Fruit fly (Drosophila melanogaster) whole organism, pupa: ENCODE measurements around the gene Jon74E.
A peak's percentile ranks its signal among the peaks of the same experiment; 100 is the strongest.

Experiments
- CG10348 ChIP-seq: fragments of 200-800 bp; sonication (Bioruptor generic); IDR thresholded peaks from 2 replicates; pipeline ENCODE4 v1.3.6; 2022; ENCODE audit warnings: missing biosample characterization, missing genetic modification characterization
- CG12605 ChIP-seq: fragments of 200-800 bp; sonication (Bioruptor generic); IDR thresholded peaks from 2 replicates; pipeline ENCODE4 v1.3.6; 2022; ENCODE audit warnings: missing biosample characterization, missing genetic modification characterization
- CG13204 ChIP-seq: fragments of 200-800 bp; sonication (Bioruptor generic); optimal IDR thresholded peaks from 2 replicates; lab custom pipeline; 2018; ENCODE audit warnings: missing biosample characterization, mild to moderate bottlenecking, missing genetic modification characterization, moderate library complexity
- CG14655 ChIP-seq: fragments of 200-800 bp; sonication (Bioruptor generic); optimal IDR thresholded peaks from 3 replicates; lab custom pipeline; 2017; ENCODE audit warnings: mild to moderate bottlenecking, missing biosample characterization, missing genetic modification reagents, missing genetic modification characterization
- CG15710 ChIP-seq: fragments of 200-800 bp; sonication (Bioruptor generic); optimal IDR thresholded peaks from 2 replicates; lab custom pipeline; 2018; ENCODE audit warnings: missing biosample characterization, mild to moderate bottlenecking, missing genetic modification characterization, moderate library complexity
- CG17806 ChIP-seq: fragments of 200-800 bp; sonication (Bioruptor generic); optimal IDR thresholded peaks from 2 replicates; lab custom pipeline; 2018; ENCODE audit warnings: missing biosample characterization, mild to moderate bottlenecking, missing genetic modification characterization, moderate library complexity
- CG32121 ChIP-seq: fragments of 200-800 bp; sonication (Bioruptor generic); IDR thresholded peaks from 2 replicates; pipeline ENCODE4 v1.3.6; 2022; ENCODE audit warnings: missing biosample characterization, missing genetic modification characterization
- CG34367 ChIP-seq: fragments of 200-800 bp; sonication (Bioruptor generic); optimal IDR thresholded peaks from 2 replicates; lab custom pipeline; 2018; ENCODE audit warnings: missing biosample characterization, mild to moderate bottlenecking, missing genetic modification characterization
- CG4496 ChIP-seq: fragments of 200-800 bp; sonication (Bioruptor generic); IDR thresholded peaks from 3 replicates; pipeline ENCODE4 v1.3.6; 2022; ENCODE audit warnings: missing biosample characterization, missing genetic modification characterization
- CG8159 ChIP-seq: fragments of 200-800 bp; sonication (Bioruptor generic); optimal IDR thresholded peaks from 3 replicates; lab custom pipeline; 2018; ENCODE audit warnings: missing biosample characterization, mild to moderate bottlenecking, missing genetic modification characterization, moderate library complexity
- CG8301 ChIP-seq: fragments of 200-800 bp; sonication (Bioruptor generic); optimal IDR thresholded peaks from 2 replicates; lab custom pipeline; 2018; ENCODE audit warnings: missing biosample characterization, mild to moderate bottlenecking, missing genetic modification characterization
- CG9948 ChIP-seq: fragments of 200-800 bp; sonication (Bioruptor generic); optimal IDR thresholded peaks from 2 replicates; lab custom pipeline; 2018; ENCODE audit warnings: missing biosample characterization, mild to moderate bottlenecking, missing genetic modification characterization, moderate library complexity
- D1 ChIP-seq: fragments of 200-800 bp; sonication (Bioruptor generic); optimal IDR thresholded peaks from 2 replicates; lab custom pipeline; 2018; ENCODE audit warnings: missing biosample characterization, mild to moderate bottlenecking, missing genetic modification characterization, moderate library complexity
- EcR ChIP-seq: fragments of 200-800 bp; sonication (Bioruptor generic); optimal IDR thresholded peaks from 3 replicates; lab custom pipeline; 2019; ENCODE audit warnings: missing biosample characterization, missing genetic modification characterization, mild to moderate bottlenecking, moderate library complexity, missing genetic modification reagents
- Ets98B ChIP-seq: fragments of 200-800 bp; sonication (Bioruptor generic); IDR thresholded peaks from 2 replicates; pipeline ENCODE4 v1.3.6; 2022; ENCODE audit warnings: missing biosample characterization, missing genetic modification characterization
- Pif1A ChIP-seq: fragments of 200-800 bp; sonication (Bioruptor generic); optimal IDR thresholded peaks from 3 replicates; lab custom pipeline; 2016; ENCODE audit warnings: missing biosample characterization, missing genetic modification characterization
- Pif1B ChIP-seq: fragments of 200-800 bp; sonication (Bioruptor generic); optimal IDR thresholded peaks from 3 replicates; lab custom pipeline; 2016; ENCODE audit warnings: missing biosample characterization, missing genetic modification characterization
- Snoo ChIP-seq: fragments of 200-800 bp; sonication (Bioruptor generic); optimal IDR thresholded peaks from 3 replicates; lab custom pipeline; 2017; ENCODE audit warnings: missing biosample characterization, mild to moderate bottlenecking, missing genetic modification characterization, inconsistent platforms
- fd96Ca ChIP-seq: fragments of 200-800 bp; sonication (Bioruptor generic); IDR thresholded peaks from 3 replicates; pipeline ENCODE4 v1.3.6; 2022; ENCODE audit warnings: missing biosample characterization, missing genetic modification characterization
- gl ChIP-seq: fragments of 200-800 bp; sonication (Bioruptor generic); optimal IDR thresholded peaks from 2 replicates; lab custom pipeline; 2018; ENCODE audit warnings: missing biosample characterization, mild to moderate bottlenecking, missing genetic modification characterization
- rn ChIP-seq: fragments of 200-800 bp; sonication (Bioruptor generic); IDR thresholded peaks from 2 replicates; pipeline ENCODE4 v1.3.6; 2022; ENCODE audit warnings: missing biosample characterization, missing genetic modification characterization

Gene Jon74E

DNA sequence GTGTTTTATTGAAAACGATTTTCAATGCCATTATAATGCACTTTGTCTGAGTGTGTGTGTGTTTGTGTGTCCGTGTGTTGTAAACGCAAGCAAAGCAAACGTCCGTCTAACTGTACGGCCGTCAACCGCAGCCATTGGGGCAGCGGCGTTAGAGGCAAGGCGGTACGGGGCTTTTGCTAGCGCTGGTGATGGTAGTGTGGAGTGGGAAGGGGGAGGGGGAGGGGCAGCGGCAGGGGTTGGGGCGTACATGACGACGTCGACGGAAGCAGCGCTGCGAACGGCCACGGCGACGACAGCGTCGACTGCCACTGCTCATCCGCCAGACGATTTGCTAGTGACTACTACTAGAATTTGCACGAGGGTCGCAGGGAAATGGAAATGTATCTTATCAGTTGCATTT is 35.8 kb upstream of the Jon74E start:
- TF ChIP-seq CG8159 (tag; lab: Kevin White, UChicago): no peak
- TF ChIP-seq CG34367: no peak
- no peak for TF ChIP-seq CG10348 (GFP tag; lab: Robert Waterston, UW)
- TF ChIP-seq Ets98B: peak; percentile 39
- peak; percentile 49; the same call in 1 of the 2 replicates for TF ChIP-seq CG32121 (GFP tag; lab: Robert Waterston, UW)
- TF ChIP-seq CG12605 (GFP tag; lab: Robert Waterston, UW): no peak
- TF ChIP-seq CG17806 (tag; lab: Kevin White, UChicago): no peak
- TF ChIP-seq Pif1B: no peak
- peak; percentile 38; the same call in 2 of the 3 replicates for TF ChIP-seq fd96Ca (GFP tag; lab: Robert Waterston, UW)
- TF ChIP-seq Pif1A (GFP tag; lab: Kevin White, UChicago): no peak
- TF ChIP-seq CG15710 (tag; lab: Kevin White, UChicago): no peak
- peak; percentile 55; the same call in 1 of the 3 replicates for TF ChIP-seq CG4496 (GFP tag; lab: Robert Waterston, UW)
- TF ChIP-seq CG13204 (GFP tag; lab: Kevin White, UChicago): peak; percentile 20
- no peak for TF ChIP-seq CG8301 (tag; lab: Kevin White, UChicago)
- no peak for TF ChIP-seq CG9948 (tag; lab: Kevin White, UChicago)
- TF ChIP-seq Snoo: no peak
- no peak for TF ChIP-seq gl
- no peak for TF ChIP-seq CG14655 (GFP tag; lab: Kevin White, UChicago)
- no peak for TF ChIP-seq EcR (GFP tag; lab: Kevin White, UChicago)
- no peak for TF ChIP-seq D1 (tag; lab: Kevin White, UChicago)

DNA sequence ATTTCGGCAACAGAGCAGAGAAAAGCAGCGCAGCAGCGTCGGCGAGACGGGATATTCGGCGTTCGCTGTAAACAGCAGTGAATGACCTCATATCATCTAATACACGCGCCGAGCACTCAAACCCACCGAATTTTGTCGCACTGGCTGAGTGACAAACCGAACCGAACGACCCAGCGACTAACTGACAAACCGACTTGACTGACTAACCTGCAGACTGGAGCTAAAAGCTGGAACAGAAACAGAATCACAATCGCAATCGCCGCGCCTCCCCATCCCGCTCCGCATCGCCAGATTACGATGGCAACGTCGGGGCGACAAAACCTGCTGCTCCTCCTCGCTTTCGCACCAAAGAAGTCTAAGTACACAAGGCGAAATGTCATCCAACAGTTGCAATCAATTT is 30.7 kb upstream of the Jon74E start:
- TF ChIP-seq CG13204 (GFP tag; lab: Kevin White, UChicago) (peak; percentile 23), CG8159 (tag; lab: Kevin White, UChicago) (no peak)

DNA sequence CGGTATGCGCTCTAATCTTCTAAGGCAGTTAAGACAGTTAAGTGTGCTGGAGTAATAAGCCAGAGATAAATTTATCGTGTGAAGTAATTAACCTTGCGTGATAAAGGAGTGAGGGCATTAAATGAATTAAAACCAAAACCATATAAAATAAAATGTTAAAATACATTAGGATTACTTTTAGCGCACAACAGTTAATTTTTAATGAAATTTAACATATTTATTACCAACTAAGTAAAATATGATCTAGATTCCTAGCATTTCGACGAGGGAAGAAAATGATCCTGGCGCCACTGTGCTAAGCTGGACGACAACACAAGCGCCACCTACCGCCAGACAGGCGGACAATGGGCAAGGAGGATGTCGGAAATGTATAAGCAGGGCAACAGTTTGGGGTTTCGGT is 30.2 kb upstream of the Jon74E start:
- no peak for TF ChIP-seq CG32121 (GFP tag; lab: Robert Waterston, UW)
- TF ChIP-seq Ets98B: no peak
- peak; percentile 29 for TF ChIP-seq CG34367
- peak; percentile 14 for TF ChIP-seq CG14655 (GFP tag; lab: Kevin White, UChicago)
- TF ChIP-seq rn (GFP tag; lab: Robert Waterston, UW): no peak
- TF ChIP-seq CG10348 (GFP tag; lab: Robert Waterston, UW): no peak
- no peak for TF ChIP-seq CG13204 (GFP tag; lab: Kevin White, UChicago)
- no peak for TF ChIP-seq gl
- TF ChIP-seq D1 (tag; lab: Kevin White, UChicago): no peak
- TF ChIP-seq CG8301 (tag; lab: Kevin White, UChicago): no peak
- peak; percentile 80 for TF ChIP-seq CG9948 (tag; lab: Kevin White, UChicago)
- peak; percentile 26 for TF ChIP-seq Snoo
- TF ChIP-seq CG15710 (tag; lab: Kevin White, UChicago): peak; percentile 18
- TF ChIP-seq CG4496 (GFP tag; lab: Robert Waterston, UW): no peak
- peak; percentile 53 for TF ChIP-seq CG17806 (tag; lab: Kevin White, UChicago)
- TF ChIP-seq Pif1A (GFP tag; lab: Kevin White, UChicago): peak; percentile 26
- no peak for TF ChIP-seq CG8159 (tag; lab: Kevin White, UChicago)
- TF ChIP-seq EcR (GFP tag; lab: Kevin White, UChicago): no peak
- peak; percentile 2 for TF ChIP-seq Pif1B
- TF ChIP-seq fd96Ca (GFP tag; lab: Robert Waterston, UW): no peak
- TF ChIP-seq CG12605 (GFP tag; lab: Robert Waterston, UW): no peak

DNA sequence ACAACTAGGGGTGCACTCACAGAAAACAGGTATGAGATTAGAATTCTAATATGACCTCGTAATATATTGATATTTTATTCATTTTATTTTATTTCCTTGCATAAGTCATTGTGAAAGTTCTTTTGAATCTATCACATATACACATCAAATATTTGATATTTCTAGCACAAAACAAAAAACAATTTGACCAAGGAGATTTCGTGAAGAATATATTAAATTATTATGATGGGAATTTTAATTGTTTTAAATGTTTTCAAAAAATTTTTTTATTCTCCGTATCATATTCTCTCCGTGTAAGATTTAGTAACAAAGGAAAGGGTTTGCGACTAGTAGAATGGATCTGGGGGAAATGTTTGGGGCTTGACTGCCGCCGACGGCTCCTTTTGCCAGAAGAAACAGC is 29.5 kb upstream of the Jon74E start:
- peak; percentile 99 for TF ChIP-seq CG8159 (tag; lab: Kevin White, UChicago)
- peak; percentile 44 for TF ChIP-seq EcR (GFP tag; lab: Kevin White, UChicago)
- peak; percentile 92 for TF ChIP-seq gl
- TF ChIP-seq Snoo: peak; percentile 71
- TF ChIP-seq fd96Ca (GFP tag; lab: Robert Waterston, UW): no peak
- peak; percentile 99 for TF ChIP-seq D1 (tag; lab: Kevin White, UChicago)
- peak; percentile 100 for TF ChIP-seq CG9948 (tag; lab: Kevin White, UChicago)
- TF ChIP-seq CG34367: peak; percentile 98
- peak; percentile 34 for TF ChIP-seq CG13204 (GFP tag; lab: Kevin White, UChicago)
- TF ChIP-seq rn (GFP tag; lab: Robert Waterston, UW): no peak; the same call in 1 of the 2 replicates
- TF ChIP-seq Pif1B: peak; percentile 80
- peak; percentile 91 for TF ChIP-seq CG14655 (GFP tag; lab: Kevin White, UChicago)
- TF ChIP-seq CG8301 (tag; lab: Kevin White, UChicago): peak; percentile 82
- no peak for TF ChIP-seq CG10348 (GFP tag; lab: Robert Waterston, UW)
- TF ChIP-seq Ets98B: peak; percentile 66
- TF ChIP-seq CG12605 (GFP tag; lab: Robert Waterston, UW): peak; percentile 69
- TF ChIP-seq CG15710 (tag; lab: Kevin White, UChicago): peak; percentile 98
- peak; percentile 86 for TF ChIP-seq Pif1A (GFP tag; lab: Kevin White, UChicago)
- TF ChIP-seq CG4496 (GFP tag; lab: Robert Waterston, UW): peak; percentile 83
- TF ChIP-seq CG32121 (GFP tag; lab: Robert Waterston, UW): peak; percentile 66
- TF ChIP-seq CG17806 (tag; lab: Kevin White, UChicago): peak; percentile 99

DNA sequence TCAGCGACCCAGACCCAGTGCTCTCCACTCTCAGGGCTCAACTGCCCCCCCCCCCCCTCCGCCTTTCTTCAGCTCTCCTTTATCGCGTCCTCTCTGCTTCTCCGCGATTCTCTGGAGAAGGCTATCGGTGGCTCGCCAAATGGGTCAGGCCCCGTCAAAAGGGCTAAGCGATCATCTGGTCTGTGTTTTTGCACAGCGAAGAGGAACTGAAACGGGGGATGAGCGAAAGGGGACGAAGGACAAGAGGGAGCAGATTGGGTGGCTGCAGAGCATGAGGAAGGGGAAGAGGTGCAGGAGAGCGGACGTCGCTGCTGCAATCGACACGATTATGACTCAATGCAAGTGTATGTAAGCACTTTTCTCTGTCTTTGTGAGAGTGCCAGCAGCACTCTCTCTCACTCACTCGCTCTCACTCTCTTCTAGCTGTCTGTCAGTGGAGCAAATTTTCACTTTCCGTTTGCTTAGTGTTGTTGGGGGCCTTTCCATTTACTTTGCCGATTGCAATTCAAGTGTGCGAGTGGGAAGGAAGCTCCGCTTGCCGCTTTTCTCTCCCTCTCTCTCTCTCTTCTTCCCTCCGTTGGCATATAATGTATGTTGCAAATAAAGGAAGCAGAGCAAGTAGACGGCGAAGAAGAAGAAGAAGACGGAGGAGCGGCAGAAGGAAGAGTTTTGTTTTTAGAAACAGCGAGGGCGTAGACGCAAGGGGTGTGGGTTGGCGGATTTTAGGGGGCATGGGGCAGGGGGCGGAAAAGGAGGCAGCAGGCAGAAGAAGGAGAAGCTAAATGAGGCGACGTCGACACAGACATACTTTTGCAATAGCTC is 28.8 kb upstream of the Jon74E start:
- no peak for TF ChIP-seq CG10348 (GFP tag; lab: Robert Waterston, UW)
- TF ChIP-seq CG13204 (GFP tag; lab: Kevin White, UChicago): peak; percentile 83
- no peak for TF ChIP-seq CG34367
- no peak for TF ChIP-seq CG15710 (tag; lab: Kevin White, UChicago)
- peak; percentile 19; the same call in 1 of the 2 replicates for TF ChIP-seq CG32121 (GFP tag; lab: Robert Waterston, UW)
- peak; percentile 35 for TF ChIP-seq Pif1A (GFP tag; lab: Kevin White, UChicago)
- TF ChIP-seq CG17806 (tag; lab: Kevin White, UChicago): no peak
- no peak for TF ChIP-seq CG8159 (tag; lab: Kevin White, UChicago)
- TF ChIP-seq Snoo: peak; percentile 64
- TF ChIP-seq CG12605 (GFP tag; lab: Robert Waterston, UW): no peak
- TF ChIP-seq fd96Ca (GFP tag; lab: Robert Waterston, UW): peak; percentile 69
- peak; percentile 95 for TF ChIP-seq EcR (GFP tag; lab: Kevin White, UChicago)
- peak; percentile 54 for TF ChIP-seq CG8301 (tag; lab: Kevin White, UChicago)
- peak; percentile 63; the same call in 2 of the 3 replicates for TF ChIP-seq CG4496 (GFP tag; lab: Robert Waterston, UW)
- TF ChIP-seq gl: no peak
- no peak for TF ChIP-seq rn (GFP tag; lab: Robert Waterston, UW)
- TF ChIP-seq CG9948 (tag; lab: Kevin White, UChicago): no peak
- peak; percentile 34 for TF ChIP-seq CG14655 (GFP tag; lab: Kevin White, UChicago)
- peak; percentile 59 for TF ChIP-seq Ets98B
- TF ChIP-seq D1 (tag; lab: Kevin White, UChicago): no peak
- peak; percentile 56 for TF ChIP-seq Pif1B
